Worm (Caenorhabditis elegans) whole organism, early embryonic: ENCODE data around the gene srt-5.

Experiments
- B0310.2 ChIP-seq: sonication (generic microtip); optimal IDR thresholded peaks from 2 replicates; lab custom pipeline; 2016; ENCODE audit warnings: mild to moderate bottlenecking, missing genetic modification characterization, missing compliant biosample characterization
- F13C5.2 ChIP-seq: sonication (generic microtip); optimal IDR thresholded peaks from 2 replicates; lab custom pipeline; 2017; ENCODE audit warnings: mild to moderate bottlenecking, missing genetic modification characterization, inconsistent platforms, missing compliant biosample characterization
- ama-1 ChIP-seq: fragments of 150-350 bp; optimal IDR thresholded peaks from 2 replicates; lab custom pipeline; 2014
- ceh-36 ChIP-seq: sonication (generic microtip); optimal IDR thresholded peaks from 2 replicates; lab custom pipeline; 2016; ENCODE audit warnings: missing genetic modification characterization, inconsistent platforms, missing compliant biosample characterization
- ets-7 ChIP-seq: sonication (generic microtip); optimal IDR thresholded peaks from 2 replicates; lab custom pipeline; 2016; ENCODE audit warnings: missing genotype, missing genetic modification characterization, missing compliant biosample characterization
- flt-1 ChIP-seq: fragments of 200-800 bp; sonication (Bioruptor generic); IDR thresholded peaks from 2 replicates; pipeline ENCODE4 v1.3.6; 2022; ENCODE audit warnings: missing genetic modification characterization, missing compliant biosample characterization
- hmbx-1 ChIP-seq: sonication (generic microtip); optimal IDR thresholded peaks from 2 replicates; lab custom pipeline; 2016; ENCODE audit warnings: mild to moderate bottlenecking, missing genetic modification characterization, missing compliant biosample characterization
- hmg-4 ChIP-seq: fragments of 200-800 bp; sonication (Bioruptor generic); optimal IDR thresholded peaks from 2 replicates; lab custom pipeline; 2018; ENCODE audit warnings: mild to moderate bottlenecking, missing genetic modification characterization, missing compliant biosample characterization
- hnd-1 ChIP-seq: sonication (generic microtip); optimal IDR thresholded peaks from 2 replicates; lab custom pipeline; 2016; ENCODE audit warnings: missing genetic modification characterization, missing compliant biosample characterization
- pes-1 ChIP-seq: fragments of 200-800 bp; sonication (Bioruptor generic); IDR thresholded peaks from 2 replicates; pipeline ENCODE4 v1.3.6; 2022; ENCODE audit warnings: missing genetic modification reagents, missing genetic modification characterization, missing compliant biosample characterization
- scrt-1 ChIP-seq: fragments of 200-800 bp; sonication (Bioruptor generic); IDR thresholded peaks from 2 replicates; pipeline ENCODE4 v1.3.6; 2022; ENCODE audit warnings: missing genetic modification characterization, missing compliant biosample characterization
- sea-1 ChIP-seq: fragments of 200-800 bp; sonication (Bioruptor generic); conservative IDR thresholded peaks from 2 replicates; pipeline ENCODE4 v1.3.6; 2022; ENCODE audit warnings: missing genetic modification characterization, missing compliant biosample characterization
- tbx-11 ChIP-seq: fragments of 200-800 bp; sonication (Bioruptor generic); IDR thresholded peaks from 2 replicates; pipeline ENCODE4 v1.3.6; 2022; ENCODE audit warnings: missing genetic modification characterization, missing compliant biosample characterization
- tra-4 ChIP-seq: sonication (generic microtip); optimal IDR thresholded peaks from 2 replicates; lab custom pipeline; 2017; ENCODE audit warnings: missing genetic modification characterization, missing compliant biosample characterization

DNA sequence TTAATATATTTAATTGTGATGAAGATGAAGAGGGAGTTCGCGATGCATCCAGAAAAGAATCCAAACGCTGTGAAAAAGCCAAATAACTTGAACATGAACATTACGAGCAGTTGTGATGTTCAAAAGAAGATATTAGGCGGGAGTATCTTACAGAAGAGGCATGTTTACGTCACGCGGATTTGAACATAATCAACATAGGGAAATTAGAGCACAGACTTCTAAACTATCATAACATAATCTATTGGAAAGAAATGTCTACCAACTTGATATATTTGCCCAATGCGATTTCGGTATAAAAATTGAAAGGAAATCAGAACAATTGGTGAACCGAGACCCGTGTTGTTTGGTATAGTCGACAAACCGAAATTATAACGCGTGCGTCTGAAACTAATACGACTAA lies 23.4 kb upstream of the srt-5 start, which contains the start of gene str-66:
- no peak for TF ChIP-seq ets-7 (tag; lab: Kevin White, UChicago)
- TF ChIP-seq F13C5.2 = no peak
- TF ChIP-seq ama-1 (lab: Kevin White, UChicago) = no peak
- no peak for TF ChIP-seq tbx-11 (GFP tag; lab: Robert Waterston, UW)
- TF ChIP-seq flt-1 (GFP tag; lab: Robert Waterston, UW) = no peak
- no peak for TF ChIP-seq ceh-36 (tag; lab: Kevin White, UChicago)
- no peak for TF ChIP-seq sea-1
- TF ChIP-seq B0310.2 (tag; lab: Kevin White, UChicago) = no peak
- TF ChIP-seq scrt-1 (GFP tag; lab: Robert Waterston, UW) = no peak
- TF ChIP-seq hnd-1 (tag; lab: Kevin White, UChicago) = no peak
- no peak for TF ChIP-seq tra-4 (tag; lab: Kevin White, UChicago)
- TF ChIP-seq hmg-4 (GFP tag; lab: Kevin White, UChicago) = no peak
- TF ChIP-seq pes-1 (GFP tag; lab: Robert Waterston, UW) = no peak
- no peak for TF ChIP-seq hmbx-1 (tag; lab: Kevin White, UChicago)
